Fruit fly (Drosophila melanogaster): ENCODE measurements around the gene Epp.

- TF ChIP-seq Myc (optimal IDR thresholded peaks at IDR 0.05), result no peak
- no peak for TF ChIP-seq Rel (GFP tag; optimal IDR thresholded peaks at IDR 0.05)
- TF ChIP-seq Rel (tag; optimal IDR thresholded peaks at IDR 0.05), result no peak
- no peak for TF ChIP-seq foxo (GFP tag; optimal IDR thresholded peaks at IDR 0.05)
- TF ChIP-seq Dif (GFP tag; optimal IDR thresholded peaks at IDR 0.05; ENCODE audit: partially characterized antibody), result no peak
- TF ChIP-seq Abd-B (GFP tag; optimal IDR thresholded peaks at IDR 0.05), result no peak
- TF ChIP-seq jim (GFP tag; optimal IDR thresholded peaks at IDR 0.05), result no peak
- no peak for TF ChIP-seq usp (GFP tag; optimal IDR thresholded peaks at IDR 0.05)
Observed at dm6 chr3R:24012038-24012693, 19.4 kb upstream of the Epp start.

All from whole organism, wandering third instar larva.